Fruit fly (Drosophila melanogaster): ENCODE data around the gene CG3581.
A peak's percentile ranks its signal among the peaks of the same experiment; 100 is the strongest.

The CG3581 gene

DNA sequence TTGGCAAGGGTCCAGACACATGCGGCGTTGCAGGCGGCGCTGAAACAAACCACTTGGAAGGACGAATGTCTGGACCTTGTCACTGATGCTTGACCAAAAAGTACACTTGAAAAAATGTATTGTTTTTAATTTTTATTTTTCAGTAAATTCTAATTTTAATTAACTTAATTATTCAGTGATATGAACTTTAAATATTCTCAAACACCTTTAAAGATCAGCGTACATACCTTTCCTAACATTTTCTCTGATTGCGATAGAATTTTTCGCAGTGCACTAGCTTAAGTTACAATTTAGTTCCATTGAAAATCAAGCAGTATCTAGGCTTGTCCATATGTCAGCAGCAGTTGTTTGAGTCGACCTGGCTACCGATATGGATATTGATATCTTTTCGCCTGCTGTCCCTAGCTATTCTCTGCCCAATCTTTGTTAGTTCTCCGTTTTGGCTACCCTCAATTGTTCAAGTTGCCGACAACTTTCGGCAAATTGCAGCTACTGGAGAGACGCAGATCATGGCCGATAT lies 35.3 kb downstream of the CG3581 start (continued):
- TF ChIP-seq pho (GFP tag; optimal IDR thresholded peaks at IDR 0.05) (no peak), Vsx1 (GFP tag; optimal IDR thresholded peaks at IDR 0.05) (no peak), sd (tag; optimal IDR thresholded peaks at IDR 0.05) (no peak), ro (GFP tag; IDR thresholded peaks at IDR 0.05) (no peak), CG4360 (GFP tag; IDR thresholded peaks at IDR 0.05) (no peak), corto (GFP tag; optimal IDR thresholded peaks at IDR 0.05) (no peak), Bgb (GFP tag; IDR thresholded peaks at IDR 0.05; ENCODE audit: partially characterized antibody) (no peak), z (GFP tag; IDR thresholded peaks at IDR 0.05) (no peak), CG3995 (GFP tag; optimal IDR thresholded peaks at IDR 0.05) (no peak), CG15601 (tag; optimal IDR thresholded peaks at IDR 0.05) (no peak), bowl (GFP tag; IDR thresholded peaks at IDR 0.05) (no peak), CG17912 (GFP tag; optimal IDR thresholded peaks at IDR 0.05) (no peak), CG34422 (GFP tag; IDR thresholded peaks at IDR 0.05) (no peak), Oli (tag; optimal IDR thresholded peaks at IDR 0.05) (no peak), C15 (GFP tag; IDR thresholded peaks at IDR 0.05) (no peak), esg (GFP tag; conservative IDR thresholded peaks at IDR 0.05) (no peak), zen2 (GFP tag; IDR thresholded peaks at IDR 0.05; ENCODE audit: partially characterized antibody) (no peak), grau (tag; optimal IDR thresholded peaks at IDR 0.05) (peak; percentile 19), CG16863 (GFP tag; optimal IDR thresholded peaks at IDR 0.05) (no peak), Lim3 (GFP tag; IDR thresholded peaks at IDR 0.05) (no peak), CG10267 (tag; optimal IDR thresholded peaks at IDR 0.05) (peak; percentile 55), Hand (GFP tag; optimal IDR thresholded peaks at IDR 0.05) (no peak), sob (GFP tag; IDR thresholded peaks at IDR 0.05) (no peak), jumu (GFP tag; optimal IDR thresholded peaks at IDR 0.05) (no peak), Hmr (GFP tag; optimal IDR thresholded peaks at IDR 0.05) (no peak), ttk (GFP tag; IDR thresholded peaks at IDR 0.05) (no peak), CG1603 (tag; optimal IDR thresholded peaks at IDR 0.05) (peak; percentile 36), CG34224 (GFP tag; IDR thresholded peaks at IDR 0.05; ENCODE audit: partially characterized antibody) (no peak), slou (GFP tag; optimal IDR thresholded peaks at IDR 0.05) (no peak), ci (GFP tag; IDR thresholded peaks at IDR 0.05) (no peak), Bdp1 (GFP tag; optimal IDR thresholded peaks at IDR 0.05) (no peak), jigr1 (GFP tag; IDR thresholded peaks at IDR 0.05) (no peak), GATAe (GFP tag; conservative IDR thresholded peaks at IDR 0.05) (no peak), gcm (GFP tag; optimal IDR thresholded peaks at IDR 0.05) (no peak), Camta (GFP tag; optimal IDR thresholded peaks at IDR 0.05) (no peak), gcm2 (GFP tag; optimal IDR thresholded peaks at IDR 0.05) (no peak), Usf (GFP tag; optimal IDR thresholded peaks at IDR 0.05) (no peak), ems (GFP tag; optimal IDR thresholded peaks at IDR 0.05) (no peak), CG17359 (tag; optimal IDR thresholded peaks at IDR 0.05) (no peak), fd3F (GFP tag; optimal IDR thresholded peaks at IDR 0.05) (no peak), Meics (GFP tag; optimal IDR thresholded peaks at IDR 0.05) (no peak), CG32772 (GFP tag; IDR thresholded peaks at IDR 0.05) (no peak), CG14050 (GFP tag; IDR thresholded peaks at IDR 0.05) (no peak), CG7745 (tag; optimal IDR thresholded peaks at IDR 0.05) (no peak), Six4 (GFP tag; optimal IDR thresholded peaks at IDR 0.05) (no peak), CG3163 (GFP tag; optimal IDR thresholded peaks at IDR 0.05) (no peak), CG8944 (GFP tag; optimal IDR thresholded peaks at IDR 0.05) (no peak), Lpt (GFP tag; optimal IDR thresholded peaks at IDR 0.05) (no peak), lbe (GFP tag; optimal IDR thresholded peaks at IDR 0.05) (no peak), oc (tag; optimal IDR thresholded peaks at IDR 0.05) (no peak), Dip2 (GFP tag; IDR thresholded peaks at IDR 0.05) (no peak), seq (GFP tag; IDR thresholded peaks at IDR 0.05) (no peak)
